Worm (Caenorhabditis elegans): ENCODE measurements around the gene slc-28.2.

slc-28.2 gene

ce11 chrV:3480346-3480745 is 20.3 kb downstream of the slc-28.2 start, which contains the start of gene srbc-30:
Gene srbc-30, minus strand, starts transcription at chrV:3480446.
- TF ChIP-seq D2030.7 (GFP tag; IDR thresholded peaks at IDR 0.05) (no peak), B0019.2 (GFP tag; conservative IDR thresholded peaks at IDR 0.05) (no peak), ceh-79 (tag; optimal IDR thresholded peaks at IDR 0.05) (no peak), ceh-100 (GFP tag; IDR thresholded peaks at IDR 0.05) (no peak), gei-17 (GFP tag; optimal IDR thresholded peaks at IDR 0.05) (no peak), let-526 (GFP tag; IDR thresholded peaks at IDR 0.05) (no peak), rec-8 (tag; optimal IDR thresholded peaks at IDR 0.05) (no peak), mcd-1 (GFP tag; IDR thresholded peaks at IDR 0.05) (no peak), madf-10 (tag; optimal IDR thresholded peaks at IDR 0.05) (no peak), ccch-3 (GFP tag; optimal IDR thresholded peaks at IDR 0.05) (no peak), mxl-1 (tag; optimal IDR thresholded peaks at IDR 0.05) (no peak), let-607 (tag; optimal IDR thresholded peaks at IDR 0.05) (no peak), zfh-2 (GFP tag; conservative IDR thresholded peaks at IDR 0.05) (no peak), tbx-9 (tag; optimal IDR thresholded peaks at IDR 0.05; ENCODE audit: borderline replicate concordance) (no peak), F23B12.7 (tag; optimal IDR thresholded peaks at IDR 0.05; ENCODE audit: insufficient read depth) (no peak), ztf-25 (GFP tag; IDR thresholded peaks at IDR 0.05) (no peak), B0261.1 (tag; optimal IDR thresholded peaks at IDR 0.05) (no peak), lag-1 (GFP tag; IDR thresholded peaks at IDR 0.05) (no peak), repo-1 (tag; optimal IDR thresholded peaks at IDR 0.05) (no peak), ama-1 (optimal IDR thresholded peaks at IDR 0.05) (no peak), ama-1 (GFP tag; optimal IDR thresholded peaks at IDR 0.05) (no peak)

ce11 chrV:3482550-3483002 is 22.6 kb downstream of the slc-28.2 start, which contains the start of gene lys-7:
Gene lys-7, minus strand, starts transcription at chrV:3482600.
- no peak for TF ChIP-seq F39B2.1 (GFP tag; IDR thresholded peaks at IDR 0.05)
- TF ChIP-seq lsl-1 (GFP tag; optimal IDR thresholded peaks at IDR 0.05), result no peak
- TF ChIP-seq madf-3 (GFP tag; IDR thresholded peaks at IDR 0.05), result no peak
- TF ChIP-seq bed-1 (GFP tag; IDR thresholded peaks at IDR 0.05), result no peak
- TF ChIP-seq attf-6 (GFP tag; IDR thresholded peaks at IDR 0.05), result no peak
- TF ChIP-seq dpff-1 (tag; optimal IDR thresholded peaks at IDR 0.05), result no peak
- no peak for TF ChIP-seq nfyb-1 (GFP tag; IDR thresholded peaks at IDR 0.05)
- no peak for TF ChIP-seq ztf-25 (GFP tag; IDR thresholded peaks at IDR 0.05)
- TF ChIP-seq Y67H2A.10 (GFP tag; conservative IDR thresholded peaks at IDR 0.05), result no peak
- TF ChIP-seq let-607 (tag; optimal IDR thresholded peaks at IDR 0.05), result no peak
- no peak for TF ChIP-seq T26A5.8 (tag; optimal IDR thresholded peaks at IDR 0.05)
- TF ChIP-seq rcor-1 (GFP tag; IDR thresholded peaks at IDR 0.05), result no peak
- TF ChIP-seq repo-1 (tag; optimal IDR thresholded peaks at IDR 0.05), result no peak
- TF ChIP-seq ceh-91 (GFP tag; IDR thresholded peaks at IDR 0.05), result no peak
- TF ChIP-seq nhr-27 (tag; optimal IDR thresholded peaks at IDR 0.05), result no peak
- TF ChIP-seq aptf-3 (GFP tag; IDR thresholded peaks at IDR 0.05), result no peak
- TF ChIP-seq rec-8 (tag; optimal IDR thresholded peaks at IDR 0.05), result no peak

ce11 chrV:3484702-3485101 is 24.7 kb downstream of the slc-28.2 start, which contains the start of gene srbc-33:
Gene srbc-33, minus strand, starts transcription at chrV:3484802.
- TF ChIP-seq snpc-1.1 (tag; optimal IDR thresholded peaks at IDR 0.05; ENCODE audit: insufficient read depth) (no peak), egl-44 (GFP tag; IDR thresholded peaks at IDR 0.05) (no peak), hlh-26 (GFP tag; conservative IDR thresholded peaks at IDR 0.05) (no peak), hmg-20 (GFP tag; IDR thresholded peaks at IDR 0.05) (no peak), Y95B8A.8 (GFP tag; IDR thresholded peaks at IDR 0.05) (no peak)

All from whole organism, young adult.